Fruit fly (Drosophila melanogaster) whole organism, embryonic: ENCODE measurements around the gene baf.

ENCODE experiments used
- Abd-B ChIP-seq: fragments of 200-800 bp; sonication (Bioruptor generic); optimal IDR thresholded peaks from 2 replicates; lab custom pipeline; 2018; ENCODE audit warnings: missing biosample characterization, mild to moderate bottlenecking, missing genetic modification characterization, moderate library complexity
- BtbVII ChIP-seq: fragments of 200-800 bp; sonication (Bioruptor generic); optimal IDR thresholded peaks from 3 replicates; lab custom pipeline; 2017; ENCODE audit warnings: missing biosample characterization, mild to moderate bottlenecking, missing genetic modification characterization
- CG10654 ChIP-seq: fragments of 200-800 bp; sonication (Bioruptor generic); optimal IDR thresholded peaks from 2 replicates; lab custom pipeline; 2016; ENCODE audit warnings: missing biosample characterization, missing genetic modification characterization
- CG11093 ChIP-seq: fragments of 200-800 bp; sonication (Bioruptor generic); IDR thresholded peaks from 3 replicates; pipeline ENCODE4 v1.3.6; 2022; ENCODE audit warnings: missing biosample characterization, missing genetic modification characterization
- CG11247 ChIP-seq: fragments of 200-800 bp; sonication (Bioruptor generic); IDR thresholded peaks from 2 replicates; pipeline ENCODE4 v1.3.6; 2022; ENCODE audit warnings: missing biosample characterization, missing genetic modification characterization
- CG14860 ChIP-seq: fragments of 200-800 bp; sonication (Bioruptor generic); IDR thresholded peaks from 3 replicates; pipeline ENCODE4 v1.3.6; 2022; ENCODE audit warnings: missing biosample characterization, missing genetic modification characterization; ENCODE audit not compliant: partially characterized antibody
- CG15011 ChIP-seq: fragments of 200-800 bp; sonication (Bioruptor generic); optimal IDR thresholded peaks from 3 replicates; lab custom pipeline; 2018; ENCODE audit warnings: missing biosample characterization, mild to moderate bottlenecking, missing genetic modification characterization
- CG15479 ChIP-seq: fragments of 200-800 bp; sonication (Bioruptor generic); optimal IDR thresholded peaks from 3 replicates; lab custom pipeline; 2019; ENCODE audit warnings: missing biosample characterization, mild to moderate bottlenecking, missing genetic modification characterization, moderate library complexity
- CG1603 ChIP-seq: fragments of 200-800 bp; sonication (Bioruptor generic); optimal IDR thresholded peaks from 2 replicates; lab custom pipeline; 2019; ENCODE audit warnings: missing biosample characterization, mild to moderate bottlenecking, missing genetic modification characterization, moderate library complexity
- CG16813 ChIP-seq: fragments of 200-800 bp; sonication (Bioruptor generic); IDR thresholded peaks from 3 replicates; pipeline ENCODE4 v1.3.6; 2022; ENCODE audit warnings: missing biosample characterization, missing genetic modification characterization; ENCODE audit not compliant: partially characterized antibody
- CG2678 ChIP-seq: fragments of 200-800 bp; sonication (Bioruptor generic); optimal IDR thresholded peaks from 3 replicates; lab custom pipeline; 2019; ENCODE audit warnings: missing biosample characterization, mild to moderate bottlenecking, missing genetic modification characterization, moderate library complexity
- CG30431 ChIP-seq: fragments of 200-800 bp; sonication (Bioruptor generic); optimal IDR thresholded peaks from 2 replicates; lab custom pipeline; 2017; ENCODE audit warnings: missing biosample characterization, missing genetic modification characterization
- CG33213 ChIP-seq: fragments of 200-800 bp; sonication (Bioruptor generic); optimal IDR thresholded peaks from 3 replicates; lab custom pipeline; 2016; ENCODE audit warnings: missing biosample characterization, missing genetic modification characterization
- CG6689 ChIP-seq: fragments of 200-800 bp; sonication (Bioruptor generic); IDR thresholded peaks from 2 replicates; pipeline ENCODE4 v1.3.6; 2022; ENCODE audit warnings: missing biosample characterization, missing genetic modification characterization
- CG7963 ChIP-seq: fragments of 200-800 bp; sonication (Bioruptor generic); IDR thresholded peaks from 3 replicates; pipeline ENCODE4 v1.3.6; 2022; ENCODE audit warnings: missing biosample characterization, missing genetic modification characterization; ENCODE audit not compliant: partially characterized antibody
- CG9437 ChIP-seq: fragments of 200-800 bp; sonication (Bioruptor generic); optimal IDR thresholded peaks from 2 replicates; lab custom pipeline; 2018; ENCODE audit warnings: missing biosample characterization, mild to moderate bottlenecking, missing genetic modification characterization
- CG9609 ChIP-seq: fragments of 200-800 bp; sonication (Bioruptor generic); optimal IDR thresholded peaks from 3 replicates; lab custom pipeline; 2016; ENCODE audit warnings: missing biosample characterization, missing genetic modification characterization
- Fer1 ChIP-seq: fragments of 200-800 bp; sonication (Bioruptor generic); optimal IDR thresholded peaks from 2 replicates; lab custom pipeline; 2017; ENCODE audit warnings: missing biosample characterization, mild to moderate bottlenecking, missing genetic modification characterization
- Fer3 ChIP-seq: fragments of 200-800 bp; sonication (Bioruptor generic); optimal IDR thresholded peaks from 2 replicates; lab custom pipeline; 2018; ENCODE audit warnings: missing biosample characterization, mild to moderate bottlenecking, missing genetic modification characterization, moderate library complexity
- Hand ChIP-seq: fragments of 200-800 bp; sonication (Bioruptor generic); optimal IDR thresholded peaks from 2 replicates; lab custom pipeline; 2017; ENCODE audit warnings: mild to moderate bottlenecking, missing biosample characterization, missing genetic modification reagents, missing genetic modification characterization
- Meics ChIP-seq: fragments of 200-800 bp; sonication (Bioruptor generic); optimal IDR thresholded peaks from 2 replicates; lab custom pipeline; 2017; ENCODE audit warnings: missing biosample characterization, mild to moderate bottlenecking, missing genetic modification characterization
- NC2α ChIP-seq: fragments of 200-800 bp; sonication (Bioruptor generic); optimal IDR thresholded peaks from 2 replicates; lab custom pipeline; 2016; ENCODE audit warnings: missing biosample characterization, missing genetic modification characterization
- Opbp ChIP-seq: fragments of 200-800 bp; sonication (Bioruptor generic); IDR thresholded peaks from 3 replicates; pipeline ENCODE4 v1.3.6; 2022; ENCODE audit warnings: missing biosample characterization, missing genetic modification characterization; ENCODE audit not compliant: partially characterized antibody
- Optix ChIP-seq: fragments of 200-800 bp; sonication (Bioruptor generic); IDR thresholded peaks from 3 replicates; pipeline ENCODE4 v1.3.6; 2022; ENCODE audit warnings: missing biosample characterization, missing genetic modification characterization
- Rx ChIP-seq: fragments of 200-800 bp; sonication (Bioruptor generic); IDR thresholded peaks from 2 replicates; pipeline ENCODE4 v1.3.6; 2022; ENCODE audit warnings: missing biosample characterization, missing genetic modification characterization
- Ssrp ChIP-seq: fragments of 200-800 bp; sonication (Bioruptor generic); optimal IDR thresholded peaks from 2 replicates; lab custom pipeline; 2018; ENCODE audit warnings: missing biosample characterization, mild to moderate bottlenecking, missing genetic modification characterization, moderate library complexity
- Tbp ChIP-seq: fragments of >200 bp; optimal IDR thresholded peaks from 2 replicates; lab custom pipeline; 2018; ENCODE audit warnings: missing biosample characterization, missing genetic modification characterization
- ab ChIP-seq: fragments of 200-800 bp; sonication (Bioruptor generic); optimal IDR thresholded peaks from 2 replicates; lab custom pipeline; 2016; ENCODE audit warnings: missing biosample characterization, missing genetic modification characterization
- amos ChIP-seq: fragments of 200-800 bp; sonication (Bioruptor generic); IDR thresholded peaks from 2 replicates; pipeline ENCODE4 v1.3.6; 2022; ENCODE audit warnings: missing biosample characterization, missing genetic modification characterization; ENCODE audit not compliant: partially characterized antibody
- ara ChIP-seq: fragments of 200-800 bp; sonication (Bioruptor generic); IDR thresholded peaks from 2 replicates; pipeline ENCODE4 v1.3.6; 2022; ENCODE audit warnings: missing biosample characterization, missing genetic modification characterization
- bowl ChIP-seq: fragments of 200-800 bp; sonication (Bioruptor generic); IDR thresholded peaks from 2 replicates; pipeline ENCODE4 v1.3.6; 2022; ENCODE audit warnings: missing biosample characterization, missing genetic modification characterization
- dan ChIP-seq: fragments of 200-800 bp; sonication (Bioruptor generic); IDR thresholded peaks from 2 replicates; pipeline ENCODE4 v1.3.6; 2022; ENCODE audit warnings: missing biosample characterization, missing genetic modification characterization
- emc ChIP-seq: fragments of 200-800 bp; sonication (Bioruptor generic); optimal IDR thresholded peaks from 2 replicates; lab custom pipeline; 2016; ENCODE audit warnings: missing biosample characterization, missing genetic modification characterization
- exex ChIP-seq: fragments of 200-800 bp; sonication (Bioruptor generic); optimal IDR thresholded peaks from 4 replicates; lab custom pipeline; 2018; ENCODE audit warnings: missing biosample characterization, mild to moderate bottlenecking, missing genetic modification characterization, moderate library complexity
- fu2 ChIP-seq: fragments of 200-800 bp; sonication (Bioruptor generic); optimal IDR thresholded peaks from 2 replicates; lab custom pipeline; 2016; ENCODE audit warnings: missing biosample characterization, missing genetic modification characterization
- oc ChIP-seq: fragments of 200-800 bp; sonication (Bioruptor generic); optimal IDR thresholded peaks from 2 replicates; lab custom pipeline; 2018; ENCODE audit warnings: missing biosample characterization, mild to moderate bottlenecking, missing genetic modification characterization, moderate library complexity
- odd ChIP-seq: fragments of 200-800 bp; sonication (Bioruptor generic); optimal IDR thresholded peaks from 2 replicates; lab custom pipeline; 2017; ENCODE audit warnings: missing biosample characterization, mild to moderate bottlenecking, missing genetic modification characterization
- phol ChIP-seq: fragments of 200-800 bp; sonication (Bioruptor generic); optimal IDR thresholded peaks from 3 replicates; lab custom pipeline; 2018; ENCODE audit warnings: missing biosample characterization, mild to moderate bottlenecking, missing genetic modification characterization, moderate library complexity
- pros ChIP-seq: fragments of 200-800 bp; sonication (Bioruptor generic); optimal IDR thresholded peaks from 3 replicates; lab custom pipeline; 2019; ENCODE audit warnings: missing biosample characterization, mild to moderate bottlenecking, missing genetic modification characterization, moderate library complexity
- row ChIP-seq: fragments of 200-800 bp; sonication (Bioruptor generic); IDR thresholded peaks from 3 replicates; pipeline ENCODE4 v1.3.6; 2022; ENCODE audit warnings: missing biosample characterization, missing genetic modification characterization
- schlank ChIP-seq: fragments of 200-800 bp; sonication (Bioruptor generic); optimal IDR thresholded peaks from 2 replicates; lab custom pipeline; 2018; ENCODE audit warnings: missing biosample characterization, mild to moderate bottlenecking, missing genetic modification characterization
- sd ChIP-seq: fragments of 200-800 bp; sonication (Bioruptor generic); optimal IDR thresholded peaks from 3 replicates; lab custom pipeline; 2018; ENCODE audit warnings: missing biosample characterization, mild to moderate bottlenecking, missing genetic modification characterization, moderate library complexity
- so ChIP-seq: fragments of 200-800 bp; sonication (Bioruptor generic); IDR thresholded peaks from 3 replicates; pipeline ENCODE4 v1.3.6; 2022; ENCODE audit warnings: missing biosample characterization, missing genetic modification characterization
- stc ChIP-seq: fragments of 200-800 bp; sonication (Bioruptor generic); IDR thresholded peaks from 2 replicates; pipeline ENCODE4 v1.3.6; 2022; ENCODE audit warnings: missing biosample characterization, missing genetic modification characterization
- tll ChIP-seq, 2 experiments: fragments of 200-800 bp in 1 of 2; fragments of >200 bp in 1 of 2; sonication (Bioruptor generic) in 1 of 2; optimal IDR thresholded peaks; 2 replicates each; lab custom pipeline; 2017 to 2019; ENCODE audit warnings: missing biosample characterization in 2 of 2, missing genetic modification characterization in 2 of 2, mild to moderate bottlenecking in 1 of 2, moderate library complexity in 1 of 2
- trem ChIP-seq: fragments of 200-800 bp; optimal IDR thresholded peaks from 3 replicates; lab custom pipeline; 2019; ENCODE audit warnings: missing biosample characterization, mild to moderate bottlenecking, missing genetic modification characterization, moderate library complexity
- unc-4 ChIP-seq: fragments of 200-800 bp; sonication (Bioruptor generic); IDR thresholded peaks from 2 replicates; pipeline ENCODE4 v1.3.6; 2022; ENCODE audit warnings: missing biosample characterization, missing genetic modification characterization; ENCODE audit not compliant: partially characterized antibody
- vfl ChIP-seq: fragments of 200-800 bp; sonication (Bioruptor generic); optimal IDR thresholded peaks from 2 replicates; lab custom pipeline; 2016; ENCODE audit warnings: missing biosample characterization, missing genetic modification characterization
- z ChIP-seq: fragments of 200-800 bp; sonication (Bioruptor generic); IDR thresholded peaks from 3 replicates; pipeline ENCODE4 v1.3.6; 2022; ENCODE audit warnings: missing biosample characterization, missing genetic modification characterization

The baf gene

dm6 chr2L:8042645-8043281 is 13.5 kb downstream of the baf start, which contains the start of gene RpL36A (continued):
- TF ChIP-seq CG14860 (GFP tag; lab: Robert Waterston, UW) (peak; percentile 81), schlank (peak; percentile 68), CG9437 (GFP tag; lab: Kevin White, UChicago) (peak; percentile 65), Abd-B (no peak), Opbp (GFP tag; lab: Robert Waterston, UW) (peak; percentile 94), CG11247 (GFP tag; lab: Robert Waterston, UW) (peak; percentile 66), phol (peak; percentile 41), NC2α (GFP tag; lab: Kevin White, UChicago) (no peak), Fer1 (peak; percentile 76), CG7963 (GFP tag; lab: Robert Waterston, UW) (peak; percentile 91), row (peak; percentile 74), z (GFP tag; lab: Robert Waterston, UW) (no peak), CG15479 (GFP tag; lab: Kevin White, UChicago) (no peak), CG30431 (GFP tag; lab: Kevin White, UChicago) (no peak), trem (tag; lab: Kevin White, UChicago) (peak; percentile 32), dan (GFP tag; lab: Robert Waterston, UW) (no peak), Rx (GFP tag; lab: Robert Waterston, UW) (no peak), BtbVII (GFP tag; lab: Kevin White, UChicago) (peak; percentile 45), unc-4 (GFP tag; lab: Robert Waterston, UW) (peak; percentile 73), ara (GFP tag; lab: Robert Waterston, UW) (0 out of 2 replicates have a peak, but pooled peaks have one; percentile 16), bowl (GFP tag; lab: Robert Waterston, UW) (0 out of 2 replicates have a peak, but pooled peaks have one; percentile 20), tll (GFP tag; optimal IDR thresholded peaks at IDR 0.05; lab: Kevin White, UChicago) (no peak), Hand (peak; percentile 57), fu2 (GFP tag; lab: Kevin White, UChicago) (no peak), CG10654 (GFP tag; lab: Kevin White, UChicago) (no peak), CG33213 (GFP tag; lab: Kevin White, UChicago) (no peak), ab (GFP tag; lab: Kevin White, UChicago) (no peak), stc (peak; percentile 45), CG6689 (GFP tag; lab: Robert Waterston, UW) (peak; percentile 6; the same call in 1 of the 2 replicates), Meics (peak; percentile 70), Optix (GFP tag; lab: Robert Waterston, UW) (0 out of 3 replicates have a peak, but pooled peaks have one; percentile 40), CG1603 (peak; percentile 82), sd (tag; lab: Kevin White, UChicago) (peak; percentile 16), so (GFP tag; lab: Robert Waterston, UW) (peak; percentile 76; the same call in 2 of the 3 replicates), odd (GFP tag; lab: Kevin White, UChicago) (no peak), CG15011 (no peak), emc (GFP tag; lab: Kevin White, UChicago) (peak; percentile 30), CG16813 (GFP tag; lab: Robert Waterston, UW) (peak; percentile 93), Ssrp (no peak), Tbp (GFP tag; lab: Kevin White, UChicago) (no peak), pros (no peak), oc (tag; lab: Kevin White, UChicago) (no peak), amos (peak; percentile 97), CG11093 (GFP tag; lab: Robert Waterston, UW) (no peak), CG9609 (GFP tag; lab: Kevin White, UChicago) (peak; percentile 44), exex (tag; lab: Kevin White, UChicago) (no peak), vfl (no peak), Fer3 (tag; lab: Kevin White, UChicago) (peak; percentile 68), CG2678 (no peak)
